Fruit fly (Drosophila melanogaster) whole organism, embryonic: ENCODE data around the gene CG42232.

Source experiments
- Aef1 ChIP-seq: fragments of 200-800 bp; sonication (Bioruptor generic); IDR thresholded peaks from 3 replicates; pipeline ENCODE4 v1.3.6; 2022; ENCODE audit warnings: missing biosample characterization, missing genetic modification characterization
- Atf3 ChIP-seq: fragments of 200-800 bp; sonication (Bioruptor generic); optimal IDR thresholded peaks from 3 replicates; lab custom pipeline; 2016; ENCODE audit warnings: missing biosample characterization, missing genetic modification characterization
- Bgb ChIP-seq: fragments of 200-800 bp; sonication (Bioruptor generic); IDR thresholded peaks from 2 replicates; pipeline ENCODE4 v1.3.6; 2022; ENCODE audit warnings: missing biosample characterization, missing genetic modification characterization; ENCODE audit not compliant: partially characterized antibody
- CG11504 ChIP-seq: fragments of 200-800 bp; sonication (Bioruptor generic); optimal IDR thresholded peaks from 3 replicates; lab custom pipeline; 2019; ENCODE audit warnings: missing biosample characterization, mild to moderate bottlenecking, missing genetic modification characterization, moderate library complexity
- CG12155 ChIP-seq: fragments of 200-800 bp; sonication (Bioruptor generic); optimal IDR thresholded peaks from 3 replicates; lab custom pipeline; 2016; ENCODE audit warnings: missing biosample characterization, missing genetic modification characterization
- CG14710 ChIP-seq: fragments of 200-800 bp; sonication (Bioruptor generic); optimal IDR thresholded peaks from 3 replicates; lab custom pipeline; 2019; ENCODE audit warnings: missing biosample characterization, mild to moderate bottlenecking, missing genetic modification characterization, moderate library complexity
- CG14860 ChIP-seq: fragments of 200-800 bp; sonication (Bioruptor generic); IDR thresholded peaks from 3 replicates; pipeline ENCODE4 v1.3.6; 2022; ENCODE audit warnings: missing biosample characterization, missing genetic modification characterization; ENCODE audit not compliant: partially characterized antibody
- CG16813 ChIP-seq: fragments of 200-800 bp; sonication (Bioruptor generic); IDR thresholded peaks from 3 replicates; pipeline ENCODE4 v1.3.6; 2022; ENCODE audit warnings: missing biosample characterization, missing genetic modification characterization; ENCODE audit not compliant: partially characterized antibody
- CG2199 ChIP-seq: fragments of 200-800 bp; sonication (Bioruptor generic); IDR thresholded peaks from 3 replicates; pipeline ENCODE4 v1.3.6; 2022; ENCODE audit warnings: missing biosample characterization, missing genetic modification characterization
- CG3163 ChIP-seq: fragments of 200-800 bp; sonication (Bioruptor generic); optimal IDR thresholded peaks from 3 replicates; lab custom pipeline; 2016; ENCODE audit warnings: missing biosample characterization, missing genetic modification characterization
- CG32767 ChIP-seq: fragments of 200-800 bp; sonication (Bioruptor generic); IDR thresholded peaks from 2 replicates; pipeline ENCODE4 v1.3.6; 2022; ENCODE audit warnings: missing biosample characterization, missing genetic modification characterization
- CG33213 ChIP-seq: fragments of 200-800 bp; sonication (Bioruptor generic); optimal IDR thresholded peaks from 3 replicates; lab custom pipeline; 2016; ENCODE audit warnings: missing biosample characterization, missing genetic modification characterization
- CG5180 ChIP-seq: fragments of 200-800 bp; sonication (Bioruptor generic); optimal IDR thresholded peaks from 3 replicates; lab custom pipeline; 2017; ENCODE audit warnings: missing biosample characterization, missing genetic modification characterization, mild to moderate bottlenecking, moderate library complexity, missing genetic modification reagents
- CG6791 ChIP-seq: fragments of 200-800 bp; sonication (Bioruptor generic); IDR thresholded peaks from 3 replicates; pipeline ENCODE4 v1.3.6; 2022; ENCODE audit warnings: missing biosample characterization, missing genetic modification characterization; ENCODE audit not compliant: partially characterized antibody
- CG6854 ChIP-seq: fragments of 200-800 bp; sonication (Bioruptor generic); optimal IDR thresholded peaks from 3 replicates; lab custom pipeline; 2017; ENCODE audit warnings: missing biosample characterization, mild to moderate bottlenecking, missing genetic modification characterization
- CG8089 ChIP-seq: fragments of 200-800 bp; sonication (Bioruptor generic); optimal IDR thresholded peaks from 3 replicates; lab custom pipeline; 2016; ENCODE audit warnings: missing biosample characterization, missing genetic modification characterization
- CG8290 ChIP-seq, 3 experiments: fragments of 200-800 bp; sonication (Bioruptor generic); optimal IDR thresholded peaks; 2 replicates each; lab custom pipeline; 2016 to 2019; ENCODE audit warnings: missing biosample characterization in 3 of 3, missing genetic modification characterization in 3 of 3, mild to moderate bottlenecking in 2 of 3, moderate library complexity in 1 of 3
- CG8359 ChIP-seq: fragments of 200-800 bp; sonication (Bioruptor generic); optimal IDR thresholded peaks from 2 replicates; lab custom pipeline; 2017; ENCODE audit warnings: missing biosample characterization, mild to moderate bottlenecking, missing genetic modification characterization, borderline replicate concordance
- CG9817 ChIP-seq: fragments of 200-800 bp; sonication (Bioruptor generic); optimal IDR thresholded peaks from 2 replicates; lab custom pipeline; 2018; ENCODE audit warnings: missing biosample characterization, mild to moderate bottlenecking, missing genetic modification characterization, moderate library complexity
- D19A ChIP-seq: fragments of 200-800 bp; optimal IDR thresholded peaks from 3 replicates; lab custom pipeline; 2019; ENCODE audit warnings: missing biosample characterization, mild to moderate bottlenecking, missing genetic modification characterization, moderate library complexity
- Deaf1 ChIP-seq: fragments of 200-800 bp; optimal IDR thresholded peaks from 3 replicates; lab custom pipeline; 2019; ENCODE audit warnings: missing biosample characterization, mild to moderate bottlenecking, missing genetic modification characterization, moderate library complexity
- Dp ChIP-seq: fragments of 200-800 bp; sonication (Bioruptor generic); optimal IDR thresholded peaks from 2 replicates; lab custom pipeline; 2018; ENCODE audit warnings: missing biosample characterization, mild to moderate bottlenecking, missing genetic modification characterization, moderate library complexity
- Ets65A ChIP-seq: fragments of 200-800 bp; sonication (Bioruptor generic); peaks from one replicate; lab custom pipeline; 2016; ENCODE audit warnings: missing biosample characterization, missing genetic modification characterization
- Lim3 ChIP-seq: fragments of 200-800 bp; sonication (Bioruptor generic); IDR thresholded peaks from 2 replicates; pipeline ENCODE4 v1.3.6; 2022; ENCODE audit warnings: missing biosample characterization, missing genetic modification characterization
- NC2α ChIP-seq: fragments of 200-800 bp; sonication (Bioruptor generic); optimal IDR thresholded peaks from 2 replicates; lab custom pipeline; 2016; ENCODE audit warnings: missing biosample characterization, missing genetic modification characterization
- NC2β ChIP-seq: fragments of 200-800 bp; sonication (Bioruptor generic); optimal IDR thresholded peaks from 2 replicates; lab custom pipeline; 2016; ENCODE audit warnings: missing biosample characterization, missing genetic modification characterization
- Opbp ChIP-seq: fragments of 200-800 bp; sonication (Bioruptor generic); IDR thresholded peaks from 3 replicates; pipeline ENCODE4 v1.3.6; 2022; ENCODE audit warnings: missing biosample characterization, missing genetic modification characterization; ENCODE audit not compliant: partially characterized antibody
- Trl ChIP-seq, 3 experiments: fragments of >200 bp in 2 of 3; fragments of 200-800 bp in 1 of 3; sonication (Bioruptor generic) in 1 of 3; optimal IDR thresholded peaks; 2 replicates in 1 of 3; 3 replicates in 2 of 3; lab custom pipeline; 2016 to 2017; ENCODE audit warnings: missing biosample characterization in 1 of 3, missing genetic modification characterization in 1 of 3
- YL-1 ChIP-seq: fragments of 200-800 bp; sonication (Bioruptor generic); optimal IDR thresholded peaks from 3 replicates; lab custom pipeline; 2017; ENCODE audit warnings: missing biosample characterization, mild to moderate bottlenecking, missing genetic modification characterization
- abd-A ChIP-seq: fragments of 200-800 bp; sonication (Bioruptor generic); optimal IDR thresholded peaks from 3 replicates; lab custom pipeline; 2019; ENCODE audit warnings: missing biosample characterization, mild to moderate bottlenecking, missing genetic modification characterization, moderate library complexity
- ash1 ChIP-seq: fragments of 200-800 bp; sonication (Bioruptor generic); optimal IDR thresholded peaks from 2 replicates; lab custom pipeline; 2018; ENCODE audit warnings: missing biosample characterization, mild to moderate bottlenecking, missing genetic modification characterization
- bcd ChIP-seq: fragments of 200-800 bp; sonication (Bioruptor generic); optimal IDR thresholded peaks from 2 replicates; lab custom pipeline; 2017; ENCODE audit warnings: missing biosample characterization, mild to moderate bottlenecking, missing genetic modification characterization
- cas ChIP-seq: fragments of 200-800 bp; sonication (Bioruptor generic); IDR thresholded peaks from 2 replicates; pipeline ENCODE4 v1.3.6; 2022; ENCODE audit warnings: missing biosample characterization, missing genetic modification characterization
- chm ChIP-seq: fragments of 200-800 bp; sonication (Bioruptor generic); IDR thresholded peaks from 2 replicates; pipeline ENCODE4 v1.3.6; 2022; ENCODE audit warnings: missing biosample characterization, missing genetic modification characterization
- corto ChIP-seq: fragments of 200-800 bp; sonication (Bioruptor generic); optimal IDR thresholded peaks from 2 replicates; lab custom pipeline; 2016; ENCODE audit warnings: missing biosample characterization, mild to moderate bottlenecking, missing genetic modification characterization, moderate library complexity
- eve ChIP-seq, 2 experiments: fragments of >200 bp; optimal IDR thresholded peaks; 2 replicates each; lab custom pipeline; 2017; ENCODE audit warnings: missing biosample characterization in 2 of 2, missing genetic modification characterization in 2 of 2
- grau ChIP-seq: fragments of 200-800 bp; optimal IDR thresholded peaks from 3 replicates; lab custom pipeline; 2019; ENCODE audit warnings: missing biosample characterization, mild to moderate bottlenecking, missing genetic modification characterization, moderate library complexity
- gsb-n ChIP-seq: fragments of 200-800 bp; sonication (Bioruptor generic); optimal IDR thresholded peaks from 3 replicates; lab custom pipeline; 2018; ENCODE audit warnings: missing biosample characterization, mild to moderate bottlenecking, missing genetic modification characterization
- her ChIP-seq: fragments of 200-800 bp; sonication (Bioruptor generic); optimal IDR thresholded peaks from 2 replicates; lab custom pipeline; 2016; ENCODE audit warnings: missing biosample characterization, missing genetic modification characterization
- inv ChIP-seq: fragments of 200-800 bp; sonication (Bioruptor generic); IDR thresholded peaks from 2 replicates; pipeline ENCODE4 v1.3.6; 2022; ENCODE audit warnings: missing biosample characterization, missing genetic modification characterization; ENCODE audit not compliant: partially characterized antibody
- knrl ChIP-seq: fragments of 200-800 bp; sonication (Bioruptor generic); IDR thresholded peaks from 3 replicates; pipeline ENCODE4 v1.3.6; 2022; ENCODE audit warnings: missing biosample characterization, missing genetic modification characterization; ENCODE audit not compliant: partially characterized antibody
- nom ChIP-seq: fragments of 200-800 bp; sonication (Bioruptor generic); optimal IDR thresholded peaks from 2 replicates; lab custom pipeline; 2017; ENCODE audit warnings: missing biosample characterization, missing genetic modification characterization, mild to moderate bottlenecking, moderate library complexity, missing genetic modification reagents
- otp ChIP-seq: fragments of 200-800 bp; sonication (Bioruptor generic); IDR thresholded peaks from 3 replicates; pipeline ENCODE4, ENCODE4 v1.3.6; 2022; ENCODE audit warnings: missing biosample characterization, missing genetic modification characterization
- sens ChIP-seq: fragments of 200-800 bp; sonication (Bioruptor generic); peaks from one replicate; lab custom pipeline; 2016; ENCODE audit warnings: missing biosample characterization, missing genetic modification characterization
- sqz ChIP-seq: fragments of 200-800 bp; sonication (Bioruptor generic); optimal IDR thresholded peaks from 3 replicates; lab custom pipeline; 2018; ENCODE audit warnings: missing biosample characterization, mild to moderate bottlenecking, missing genetic modification characterization
- sr ChIP-seq: fragments of 200-800 bp; sonication (Bioruptor generic); IDR thresholded peaks from 3 replicates; pipeline ENCODE4 v1.3.6; 2022; ENCODE audit warnings: missing biosample characterization, missing genetic modification characterization
- tin ChIP-seq: fragments of 200-800 bp; sonication (Bioruptor generic); optimal IDR thresholded peaks from 3 replicates; lab custom pipeline; 2016; ENCODE audit warnings: missing biosample characterization, missing genetic modification characterization
- wek ChIP-seq: fragments of 200-800 bp; sonication (Bioruptor generic); optimal IDR thresholded peaks from 3 replicates; lab custom pipeline; 2018; ENCODE audit warnings: missing biosample characterization, mild to moderate bottlenecking, missing genetic modification characterization, moderate library complexity

The CG42232 gene

DNA sequence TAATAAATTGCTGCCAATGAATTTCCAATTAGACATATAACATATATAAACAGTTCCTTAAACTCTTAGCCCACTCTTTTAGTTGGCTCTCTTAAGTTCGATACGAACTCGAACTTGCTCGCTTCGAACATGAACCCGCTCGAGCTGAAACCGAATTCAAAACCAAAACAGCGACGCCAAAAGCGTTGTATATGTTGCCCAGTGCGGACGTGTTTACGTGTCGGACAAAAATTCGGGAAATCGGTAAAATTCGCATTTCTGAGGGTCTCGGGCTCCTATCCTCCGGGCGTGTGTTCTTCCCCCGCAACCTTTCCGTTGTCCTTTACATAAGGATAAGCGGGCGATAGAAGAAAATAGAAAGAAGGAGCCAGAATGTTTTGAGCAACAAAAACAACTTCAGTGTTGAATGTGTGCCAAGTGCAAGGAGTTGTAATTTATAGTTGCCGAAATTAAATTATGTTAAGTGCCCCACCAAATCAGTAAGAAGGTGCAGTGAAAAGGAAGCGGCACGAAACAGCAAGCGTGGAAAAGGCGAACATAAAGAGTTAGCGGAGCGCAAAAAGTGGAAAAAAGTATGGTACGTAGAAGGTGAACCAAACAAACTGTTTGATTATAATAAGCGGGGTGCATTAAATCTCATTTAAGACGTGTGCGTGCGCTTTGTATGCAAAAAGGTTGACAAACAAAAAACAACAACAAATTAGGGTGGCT is 33.3 kb upstream of the CG42232 start, which contains the start of gene CG42342 (continued):
- TF ChIP-seq sqz (no peak), eve (GFP tag; optimal IDR thresholded peaks at IDR 0.05; lab: Kevin White, UChicago) (peak in 1 of 2 experiments; percentile 11), gsb-n (tag; lab: Kevin White, UChicago) (no peak), Atf3 (GFP tag; lab: Kevin White, UChicago) (no peak), CG3163 (GFP tag; lab: Kevin White, UChicago) (peak; percentile 88), Dp (GFP tag; lab: Kevin White, UChicago) (no peak), bcd (GFP tag; lab: Kevin White, UChicago) (no peak), CG12155 (GFP tag; lab: Kevin White, UChicago) (no peak), cas (GFP tag; lab: Robert Waterston, UW) (no peak), Bgb (GFP tag; lab: Robert Waterston, UW) (peak; percentile 45; the same call in 1 of the 2 replicates), Lim3 (GFP tag; lab: Robert Waterston, UW) (no peak), her (GFP tag; lab: Kevin White, UChicago) (no peak), Aef1 (GFP tag; lab: Robert Waterston, UW) (no peak), wek (GFP tag; lab: Kevin White, UChicago) (no peak), CG9817 (tag; lab: Kevin White, UChicago) (no peak), abd-A (tag; lab: Kevin White, UChicago) (peak; percentile 19), Opbp (GFP tag; lab: Robert Waterston, UW) (peak; percentile 49; the same call in 2 of the 3 replicates), sr (GFP tag; lab: Robert Waterston, UW) (no peak), Trl (optimal IDR thresholded peaks at IDR 0.05; lab: Kevin White, UChicago) (peak; percentile 27 to 48), Trl (GFP tag; optimal IDR thresholded peaks at IDR 0.05; lab: Kevin White, UChicago) (no peak), CG8089 (GFP tag; lab: Kevin White, UChicago) (no peak), NC2α (GFP tag; lab: Kevin White, UChicago) (no peak), chm (GFP tag; lab: Robert Waterston, UW) (peak; percentile 46), tin (GFP tag; lab: Kevin White, UChicago) (no peak), corto (GFP tag; lab: Kevin White, UChicago) (no peak), otp (GFP tag; lab: Robert Waterston, UW) (0 out of 3 replicates have a peak, but pooled peaks have one; percentile 14), sens (GFP tag; lab: Kevin White, UChicago) (peak; percentile 80), CG14860 (no peak), ash1 (GFP tag; lab: Kevin White, UChicago) (no peak), CG16813 (no peak), CG14710 (tag; lab: Kevin White, UChicago) (no peak), grau (no peak), inv (no peak), CG8359 (GFP tag; lab: Kevin White, UChicago) (no peak), D19A (peak; percentile 3), Deaf1 (tag; lab: Kevin White, UChicago) (peak; percentile 42), Ets65A (GFP tag; lab: Kevin White, UChicago) (no peak), knrl (GFP tag; lab: Robert Waterston, UW) (no peak), CG8290 (GFP tag; optimal IDR thresholded peaks at IDR 0.05; lab: Kevin White, UChicago) (no peak), CG8290 (tag; optimal IDR thresholded peaks at IDR 0.05; lab: Kevin White, UChicago) (peak in 1 of 2 experiments; percentile 40), YL-1 (GFP tag; lab: Kevin White, UChicago) (no peak), CG11504 (tag; lab: Kevin White, UChicago) (peak; percentile 15), CG6854 (GFP tag; lab: Kevin White, UChicago) (no peak), CG2199 (GFP tag; lab: Robert Waterston, UW) (0 out of 3 replicates have a peak, but pooled peaks have one; percentile 12), CG33213 (GFP tag; lab: Kevin White, UChicago) (no peak), CG6791 (0 out of 3 replicates have a peak, but pooled peaks have one; percentile 47), CG5180 (GFP tag; lab: Kevin White, UChicago) (peak; percentile 99), NC2β (GFP tag; lab: Kevin White, UChicago) (no peak), CG32767 (no peak), nom (GFP tag; lab: Kevin White, UChicago) (peak; percentile 20)
